Fruit fly (Drosophila melanogaster): ENCODE measurements around the gene RpL3.

Gene RpL3

DNA sequence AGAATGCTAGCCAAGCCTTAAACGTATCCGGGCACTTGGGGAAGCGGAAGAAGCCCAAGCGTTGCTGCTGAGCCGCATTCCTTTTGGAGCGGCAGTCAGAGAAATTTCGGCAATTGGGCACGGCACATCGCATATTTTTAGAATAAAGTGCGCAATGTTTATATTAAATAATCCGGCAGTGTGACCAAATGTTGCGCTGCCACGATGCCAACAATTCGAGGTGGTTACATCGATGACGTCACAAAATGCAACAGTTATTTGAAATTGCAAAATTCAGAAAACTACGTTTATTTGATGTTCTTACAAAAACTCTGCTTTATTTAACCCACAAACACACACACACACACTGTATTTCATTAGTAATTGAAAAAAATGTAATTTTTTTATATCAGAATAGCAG, 1.8 kb upstream of the RpL3 start, which contains the start of gene CG6689 (continued):
- TF ChIP-seq CG14710 (tag; optimal IDR thresholded peaks at IDR 0.05) (peak; percentile 47), cwo (GFP tag; optimal IDR thresholded peaks at IDR 0.05) (no peak), Mad (GFP tag; optimal IDR thresholded peaks at IDR 0.05) (no peak), odd (GFP tag; optimal IDR thresholded peaks at IDR 0.05) (no peak), crp (GFP tag; optimal IDR thresholded peaks at IDR 0.05) (no peak), vvl (GFP tag; IDR thresholded peaks at IDR 0.05) (peak; percentile 78), NC2α (GFP tag; optimal IDR thresholded peaks at IDR 0.05) (no peak), CG14965 (GFP tag; optimal IDR thresholded peaks at IDR 0.05; ENCODE audit: borderline replicate concordance) (no peak), sc (optimal IDR thresholded peaks at IDR 0.05) (no peak), sc (GFP tag; optimal IDR thresholded peaks at IDR 0.05) (no peak), Ets97D (GFP tag; optimal IDR thresholded peaks at IDR 0.05) (peak; percentile 37), bcd (GFP tag; optimal IDR thresholded peaks at IDR 0.05) (no peak), CG42726 (GFP tag; IDR thresholded peaks at IDR 0.05; ENCODE audit: partially characterized antibody) (no peak), Six4 (GFP tag; optimal IDR thresholded peaks at IDR 0.05) (no peak), Hey (tag; optimal IDR thresholded peaks at IDR 0.05) (no peak), Nf-YB (GFP tag; optimal IDR thresholded peaks at IDR 0.05) (no peak), hbn (GFP tag; IDR thresholded peaks at IDR 0.05; ENCODE audit: partially characterized antibody) (no peak), stwl (tag; optimal IDR thresholded peaks at IDR 0.05) (peak; percentile 40), Max (GFP tag; optimal IDR thresholded peaks at IDR 0.05) (no peak), CG30020 (tag; optimal IDR thresholded peaks at IDR 0.05) (peak; percentile 28), HLH54F (GFP tag; optimal IDR thresholded peaks at IDR 0.05) (no peak), CG11085 (GFP tag; IDR thresholded peaks at IDR 0.05) (no peak), schlank (tag; optimal IDR thresholded peaks at IDR 0.05) (no peak), Deaf1 (tag; optimal IDR thresholded peaks at IDR 0.05) (no peak), Hand (GFP tag; optimal IDR thresholded peaks at IDR 0.05) (no peak), Hr3 (GFP tag; optimal IDR thresholded peaks at IDR 0.05) (no peak), PHDP (tag; optimal IDR thresholded peaks at IDR 0.05) (no peak), gsb (GFP tag; IDR thresholded peaks at IDR 0.05) (no peak), insv (GFP tag; optimal IDR thresholded peaks at IDR 0.05) (no peak), CG17912 (GFP tag; optimal IDR thresholded peaks at IDR 0.05) (no peak), Ada2b (GFP tag; IDR thresholded peaks at IDR 0.05) (no peak), ato (GFP tag; IDR thresholded peaks at IDR 0.05; ENCODE audit: partially characterized antibody) (no peak), CG15601 (tag; optimal IDR thresholded peaks at IDR 0.05) (no peak), CG8478 (optimal IDR thresholded peaks at IDR 0.05) (no peak), CG4617 (GFP tag; optimal IDR thresholded peaks at IDR 0.05; ENCODE audit: borderline replicate concordance) (peak; percentile 82), tin (GFP tag; optimal IDR thresholded peaks at IDR 0.05) (no peak), E2f2 (GFP tag; IDR thresholded peaks at IDR 0.05) (peak; percentile 77), CG8359 (GFP tag; optimal IDR thresholded peaks at IDR 0.05; ENCODE audit: borderline replicate concordance) (no peak), gem (tag; optimal IDR thresholded peaks at IDR 0.05) (peak; percentile 16), seq (GFP tag; IDR thresholded peaks at IDR 0.05) (no peak), bsh (GFP tag; optimal IDR thresholded peaks at IDR 0.05) (no peak), CoRest (tag; optimal IDR thresholded peaks at IDR 0.05) (peak; percentile 21), CkIIα-i1 (GFP tag; IDR thresholded peaks at IDR 0.05) (no peak), danr (GFP tag; IDR thresholded peaks at IDR 0.05) (no peak), ERR (GFP tag; optimal IDR thresholded peaks at IDR 0.05) (no peak), abd-A (tag; optimal IDR thresholded peaks at IDR 0.05) (no peak), lov (optimal IDR thresholded peaks at IDR 0.05) (no peak), lov (GFP tag; IDR thresholded peaks at IDR 0.05) (peak; percentile 54; the same call in 1 of the 3 replicates), bbx (GFP tag; IDR thresholded peaks at IDR 0.05; ENCODE audit: partially characterized antibody) (no peak), vfl (GFP tag; optimal IDR thresholded peaks at IDR 0.05) (no peak), CG1602 (GFP tag; optimal IDR thresholded peaks at IDR 0.05) (no peak), Aef1 (GFP tag; IDR thresholded peaks at IDR 0.05) (no peak)
